Worm (Caenorhabditis elegans) whole organism, L4 larva: Measurements from ENCODE around the gene D1054.8.

Experiments used
- F10B5.3 ChIP-seq: sonication (generic microtip); optimal IDR thresholded peaks from 2 replicates; lab custom pipeline; 2016; ENCODE audit warnings: mild to moderate bottlenecking, missing genetic modification characterization, missing compliant biosample characterization
- F26F4.8 ChIP-seq: fragments of 200-800 bp; sonication (Bioruptor generic); conservative IDR thresholded peaks from 2 replicates; pipeline ENCODE4 v1.3.6; 2022; ENCODE audit warnings: missing genetic modification characterization, missing compliant biosample characterization
- Y105C5A.15 ChIP-seq: fragments of 200-800 bp; sonication (Bioruptor generic); IDR thresholded peaks from 2 replicates; pipeline ENCODE4 v1.3.6; 2022; ENCODE audit warnings: missing genetic modification characterization, missing compliant biosample characterization
- Y75B8A.6 ChIP-seq: fragments of 200-800 bp; sonication (Bioruptor generic); IDR thresholded peaks from 2 replicates; pipeline ENCODE4 v1.3.6; 2022; ENCODE audit warnings: missing genetic modification reagents, missing genetic modification characterization, missing compliant biosample characterization
- ceh-82 ChIP-seq: sonication (generic microtip); optimal IDR thresholded peaks from 2 replicates; lab custom pipeline; 2017; ENCODE audit warnings: missing biosample characterization, missing genetic modification characterization
- cey-2 ChIP-seq: sonication (generic microtip); optimal IDR thresholded peaks from 3 replicates; lab custom pipeline; 2017; ENCODE audit warnings: missing genetic modification characterization, mild to moderate bottlenecking, missing compliant biosample characterization, antibody characterized with exemption, borderline replicate concordance; ENCODE audit not compliant: insufficient read depth
- ctbp-1 ChIP-seq: fragments of 200-800 bp; sonication (Bioruptor generic); IDR thresholded peaks from 2 replicates; pipeline ENCODE4 v1.3.6; 2022; ENCODE audit warnings: missing genetic modification reagents, missing genetic modification characterization, missing compliant biosample characterization
- daf-16 ChIP-seq, 3 experiments: sonication (generic microtip); optimal IDR thresholded peaks; 2 replicates each; lab custom pipeline; 2016 to 2017; ENCODE audit warnings: missing genetic modification characterization in 3 of 3, missing genetic modification reagents in 3 of 3, mild to moderate bottlenecking in 2 of 3, missing compliant biosample characterization in 2 of 3, missing biosample characterization in 1 of 3, moderate library complexity in 1 of 3
- dmd-6 ChIP-seq: fragments of 200-800 bp; sonication (Bioruptor generic); IDR thresholded peaks from 2 replicates; pipeline ENCODE4 v1.3.6; 2022; ENCODE audit warnings: missing genetic modification reagents, missing genetic modification characterization, missing compliant biosample characterization
- dmd-9 ChIP-seq: fragments of 200-800 bp; sonication (Bioruptor generic); IDR thresholded peaks from 2 replicates; pipeline ENCODE4 v1.3.6; 2022; ENCODE audit warnings: missing genetic modification reagents, missing genetic modification characterization, missing compliant biosample characterization
- dve-1 ChIP-seq: sonication (generic microtip); optimal IDR thresholded peaks from 2 replicates; lab custom pipeline; 2017; ENCODE audit warnings: antibody characterized with exemption, mild to moderate bottlenecking, missing genetic modification characterization, missing compliant biosample characterization; ENCODE audit not compliant: insufficient read depth
- egl-43 ChIP-seq: fragments of 200-800 bp; sonication (Bioruptor generic); IDR thresholded peaks from 2 replicates; pipeline ENCODE4 v1.3.6; 2022; ENCODE audit warnings: missing genetic modification reagents, missing genetic modification characterization, missing compliant biosample characterization
- gei-8 ChIP-seq: fragments of 200-800 bp; sonication (Bioruptor generic); optimal IDR thresholded peaks from 2 replicates; lab custom pipeline; 2018; ENCODE audit warnings: mild to moderate bottlenecking, missing genetic modification characterization, missing compliant biosample characterization
- hif-1 ChIP-seq, 2 experiments: sonication (generic microtip); optimal IDR thresholded peaks; 2 replicates each; lab custom pipeline; 2016 to 2017; ENCODE audit warnings: missing compliant biosample characterization in 2 of 2, missing genetic modification characterization in 2 of 2, missing genetic modification reagents in 2 of 2, missing genotype in 2 of 2, mild to moderate bottlenecking in 1 of 2
- hlh-11 ChIP-seq: fragments of 200-800 bp; sonication (Bioruptor generic); optimal IDR thresholded peaks from 2 replicates; lab custom pipeline; 2018; ENCODE audit warnings: mild to moderate bottlenecking, missing genetic modification characterization, missing compliant biosample characterization
- lin-1 ChIP-seq: fragments of 200-800 bp; sonication (Bioruptor generic); IDR thresholded peaks from 2 replicates; pipeline ENCODE4 v1.3.6; 2022; ENCODE audit warnings: missing genetic modification reagents, missing genetic modification characterization, missing compliant biosample characterization
- lin-38 ChIP-seq: fragments of 200-800 bp; sonication (Bioruptor generic); IDR thresholded peaks from 2 replicates; pipeline ENCODE4 v1.3.6; 2022; ENCODE audit warnings: missing genetic modification reagents, missing genetic modification characterization, missing compliant biosample characterization
- lin-39 ChIP-seq: fragments of 150-350 bp; optimal IDR thresholded peaks from 2 replicates; lab custom pipeline; 2014; ENCODE audit warnings: missing biosample characterization, missing genetic modification reagents, missing genetic modification characterization
- madf-5 ChIP-seq, 2 experiments: fragments of 200-800 bp; sonication (Bioruptor generic); IDR thresholded peaks; 2 replicates each; pipeline ENCODE4 v1.3.6; 2022; ENCODE audit warnings: missing compliant biosample characterization in 2 of 2, missing genetic modification characterization in 2 of 2
- mes-2 ChIP-seq: sonication (generic microtip); optimal IDR thresholded peaks from 2 replicates; lab custom pipeline; 2016; ENCODE audit warnings: missing genotype, mild to moderate bottlenecking, missing genetic modification characterization, missing compliant biosample characterization; ENCODE audit not compliant: poor library complexity, severe bottlenecking
- mxl-3 ChIP-seq: fragments of 200-800 bp; sonication (Bioruptor generic); optimal IDR thresholded peaks from 2 replicates; lab custom pipeline; 2018; ENCODE audit warnings: mild to moderate bottlenecking, missing genetic modification characterization, missing compliant biosample characterization
- nhr-10 ChIP-seq: fragments of 150-350 bp; optimal IDR thresholded peaks from 2 replicates; lab custom pipeline; 2014; ENCODE audit warnings: missing biosample characterization, missing genetic modification characterization
- nhr-102 ChIP-seq: sonication (generic microtip); optimal IDR thresholded peaks from 2 replicates; lab custom pipeline; 2016; ENCODE audit warnings: mild to moderate bottlenecking, missing genetic modification characterization, moderate library complexity, missing compliant biosample characterization
- nhr-28 ChIP-seq: fragments of 150-350 bp; optimal IDR thresholded peaks from 2 replicates; lab custom pipeline; 2014; ENCODE audit warnings: missing biosample characterization, missing genetic modification characterization
- nhr-42 ChIP-seq: fragments of 200-800 bp; sonication (Bioruptor generic); IDR thresholded peaks from 2 replicates; pipeline ENCODE4 v1.3.6; 2022; ENCODE audit warnings: missing genetic modification characterization, missing compliant biosample characterization
- nhr-48 ChIP-seq: sonication (generic microtip); optimal IDR thresholded peaks from 2 replicates; lab custom pipeline; 2016; ENCODE audit warnings: mild to moderate bottlenecking, missing genetic modification characterization, missing compliant biosample characterization
- nhr-77 ChIP-seq: fragments of 150-350 bp; optimal IDR thresholded peaks from 2 replicates; lab custom pipeline; 2014; ENCODE audit warnings: missing biosample characterization, missing genetic modification characterization
- pha-4 ChIP-seq, 2 experiments: fragments of 150-350 bp in 1 of 2; fragments of 200-800 bp in 1 of 2; sonication (Bioruptor generic) in 1 of 2; IDR thresholded peaks in 1 of 2; optimal IDR thresholded peaks in 1 of 2; 2 replicates each; pipeline versions ENCODE4 v1.3.6 to Lab custom; 2014 to 2022; ENCODE audit warnings: missing genetic modification characterization in 2 of 2, missing genetic modification reagents in 2 of 2, missing biosample characterization in 1 of 2, missing compliant biosample characterization in 1 of 2
- php-3 ChIP-seq: fragments of 200-800 bp; sonication (Bioruptor generic); IDR thresholded peaks from 2 replicates; pipeline ENCODE4 v1.3.6; 2022; ENCODE audit warnings: missing genetic modification reagents, missing genetic modification characterization, missing compliant biosample characterization
- pqm-1 ChIP-seq: sonication (generic microtip); optimal IDR thresholded peaks from 2 replicates; lab custom pipeline; 2017; ENCODE audit warnings: missing biosample characterization, missing genetic modification characterization
- saeg-2 ChIP-seq: fragments of 200-800 bp; sonication (Bioruptor generic); IDR thresholded peaks from 2 replicates; pipeline ENCODE4 v1.3.6; 2022; ENCODE audit warnings: missing genetic modification reagents, missing genetic modification characterization, missing compliant biosample characterization
- sdz-12 ChIP-seq: fragments of 200-800 bp; sonication (Bioruptor generic); optimal IDR thresholded peaks from 2 replicates; lab custom pipeline; 2018; ENCODE audit warnings: mild to moderate bottlenecking, missing genetic modification characterization, missing compliant biosample characterization
- snpc-4 ChIP-seq: fragments of 150-350 bp; optimal IDR thresholded peaks from 2 replicates; lab custom pipeline; 2014; ENCODE audit warnings: missing biosample characterization, missing genetic modification characterization
- tra-1 ChIP-seq: fragments of 200-800 bp; sonication (Bioruptor generic); IDR thresholded peaks from 2 replicates; pipeline ENCODE4 v1.3.6; 2022; ENCODE audit warnings: missing genetic modification reagents, missing genetic modification characterization, missing compliant biosample characterization
- unc-62 ChIP-seq, 3 experiments: fragments of 150-350 bp in 1 of 3; sonication (generic microtip); optimal IDR thresholded peaks in 2 of 3; peaks in 1 of 3; 1 replicate in 1 of 3; 2 replicates in 2 of 3; lab custom pipeline; 2014 to 2017; ENCODE audit warnings: missing biosample characterization in 3 of 3, missing genetic modification characterization in 3 of 3, missing genetic modification reagents in 3 of 3, missing genotype in 1 of 3
- zag-1 ChIP-seq: fragments of 150-350 bp; optimal IDR thresholded peaks from 2 replicates; lab custom pipeline; 2014; ENCODE audit warnings: missing biosample characterization, missing genetic modification characterization
- zfp-2 ChIP-seq: sonication (generic microtip); optimal IDR thresholded peaks from 2 replicates; lab custom pipeline; 2016; ENCODE audit warnings: mild to moderate bottlenecking, missing genetic modification characterization, missing compliant biosample characterization
- ztf-11 ChIP-seq: fragments of 150-350 bp; optimal IDR thresholded peaks from 2 replicates; lab custom pipeline; 2014; ENCODE audit warnings: missing biosample characterization, missing genetic modification characterization

The D1054.8 gene

ce11 chrV:10743649-10744048 lies 40.5 kb upstream of the D1054.8 start, which contains the start of gene srj-22:
TSS of gene srj-22 (minus strand) at chrV:10743749.
- TF ChIP-seq F10B5.3 (tag; lab: Kevin White, UChicago) = no peak

ce11 chrV:10745034-10745433 lies 39.1 kb upstream of the D1054.8 start, which contains the start of gene srj-21:
TSS of gene srj-21 (plus strand) at chrV:10745334.
- TF ChIP-seq dmd-9 (GFP tag; lab: Robert Waterston, UW) = no peak
- no peak for TF ChIP-seq sdz-12 (GFP tag; lab: Kevin White, UChicago)
- no peak for TF ChIP-seq saeg-2
- no peak for TF ChIP-seq lin-39 (tag; lab: Kevin White, UChicago)

ce11 chrV:10747263-10747951 lies 36.7 kb upstream of the D1054.8 start, which contains the start of the genes selt-1.2 and F28H7.2:
TSS of gene selt-1.2 (minus strand) at chrV:10747363.
TSS of gene F28H7.2 (plus strand) at chrV:10747901.
- no peak for TF ChIP-seq nhr-10 (tag; lab: Kevin White, UChicago)
- TF ChIP-seq F26F4.8 (GFP tag; lab: Robert Waterston, UW) = no peak
- no peak for TF ChIP-seq unc-62 (GFP tag; optimal IDR thresholded peaks at IDR 0.05 in 1 of 2; lab: Kevin White, UChicago)
- no peak for TF ChIP-seq unc-62 (tag; optimal IDR thresholded peaks at IDR 0.05; lab: Kevin White, UChicago)
- no peak for TF ChIP-seq ceh-82 (tag; lab: Kevin White, UChicago)
- no peak for TF ChIP-seq nhr-102 (tag; lab: Kevin White, UChicago)
- TF ChIP-seq ztf-11 = no peak
- TF ChIP-seq egl-43 = no peak
- TF ChIP-seq zag-1 (tag; lab: Kevin White, UChicago) = no peak
- TF ChIP-seq Y75B8A.6 (GFP tag; lab: Robert Waterston, UW) = no peak
- no peak for TF ChIP-seq hlh-11
- TF ChIP-seq Y105C5A.15 (GFP tag; lab: Robert Waterston, UW) = no peak
- TF ChIP-seq hif-1 (tag; optimal IDR thresholded peaks at IDR 0.05; lab: Kevin White, UChicago) = no peak
- TF ChIP-seq nhr-42 (GFP tag; lab: Robert Waterston, UW) = no peak
- no peak for TF ChIP-seq gei-8 (GFP tag; lab: Kevin White, UChicago)
- no peak for TF ChIP-seq dmd-9 (GFP tag; lab: Robert Waterston, UW)

ce11 chrV:10750630-10751029 lies 33.5 kb upstream of the D1054.8 start, which contains the start of gene F28H7.3:
TSS of gene F28H7.3 (minus strand) at chrV:10750788.
- TF ChIP-seq php-3 (GFP tag; lab: Robert Waterston, UW) (0 out of 2 replicates have a peak, but pooled peaks have one; percentile 45), lin-1 (GFP tag; lab: Robert Waterston, UW) (peak; percentile 61; the same call in 1 of the 2 replicates), zfp-2 (tag; lab: Kevin White, UChicago) (no peak), hlh-11 (peak; percentile 65), pha-4 (GFP tag; IDR thresholded peaks at IDR 0.05; lab: Robert Waterston, UW) (no peak), pha-4 (tag; optimal IDR thresholded peaks at IDR 0.05; lab: Kevin White, UChicago) (no peak), F10B5.3 (tag; lab: Kevin White, UChicago) (no peak), pqm-1 (tag; lab: Kevin White, UChicago) (peak; percentile 94), cey-2 (tag; lab: Kevin White, UChicago) (no peak), daf-16 (GFP tag; optimal IDR thresholded peaks at IDR 0.05; lab: Kevin White, UChicago) (no peak), daf-16 (tag; optimal IDR thresholded peaks at IDR 0.05; lab: Kevin White, UChicago) (peak; percentile 51), mes-2 (tag; lab: Kevin White, UChicago) (no peak), ctbp-1 (GFP tag; lab: Robert Waterston, UW) (no peak), nhr-48 (tag; lab: Kevin White, UChicago) (peak; percentile 41), nhr-28 (tag; lab: Kevin White, UChicago) (peak; percentile 73), tra-1 (GFP tag; lab: Robert Waterston, UW) (peak; percentile 45; the same call in 1 of the 2 replicates), dmd-6 (GFP tag; lab: Robert Waterston, UW) (peak; percentile 97), mxl-3 (GFP tag; lab: Kevin White, UChicago) (peak; percentile 46), egl-43 (no peak), nhr-77 (peak; percentile 49), snpc-4 (tag; lab: Kevin White, UChicago) (no peak), madf-5 (GFP tag; IDR thresholded peaks at IDR 0.05; lab: Robert Waterston, UW) (no peak), lin-38 (GFP tag; lab: Robert Waterston, UW) (no peak), dve-1 (peak; percentile 77)
